Worm (Caenorhabditis elegans) whole organism, late embryonic: ENCODE measurements around the gene B0545.4.

Experiments used
- C08G9.2 ChIP-seq: sonication (generic microtip); optimal IDR thresholded peaks from 2 replicates; lab custom pipeline; 2016; ENCODE audit warnings: mild to moderate bottlenecking, missing genetic modification characterization, moderate library complexity, missing compliant biosample characterization
- F13H6.1 ChIP-seq: sonication (generic microtip); optimal IDR thresholded peaks from 2 replicates; lab custom pipeline; 2016; ENCODE audit warnings: missing genetic modification characterization, missing compliant biosample characterization
- K09A11.1 ChIP-seq: sonication (generic microtip); optimal IDR thresholded peaks from 2 replicates; lab custom pipeline; 2017; ENCODE audit warnings: antibody characterized with exemption, mild to moderate bottlenecking, missing genetic modification characterization, missing compliant biosample characterization; ENCODE audit not compliant: insufficient read depth
- T23F11.4 ChIP-seq: fragments of 200-800 bp; sonication (Bioruptor generic); optimal IDR thresholded peaks from 2 replicates; lab custom pipeline; 2018; ENCODE audit warnings: mild to moderate bottlenecking, missing genetic modification characterization, missing compliant biosample characterization
- ahr-1 ChIP-seq: sonication (generic microtip); optimal IDR thresholded peaks from 2 replicates; lab custom pipeline; 2016; ENCODE audit warnings: missing genetic modification characterization, missing compliant biosample characterization
- ama-1 ChIP-seq: fragments of 150-350 bp; optimal IDR thresholded peaks from 2 replicates; lab custom pipeline; 2014
- ceh-14 ChIP-seq: sonication (generic microtip); optimal IDR thresholded peaks from 2 replicates; lab custom pipeline; 2016; ENCODE audit warnings: missing genotype, missing genetic modification characterization, missing compliant biosample characterization
- ceh-24 ChIP-seq: sonication (generic microtip); optimal IDR thresholded peaks from 2 replicates; lab custom pipeline; 2016; ENCODE audit warnings: mild to moderate bottlenecking, missing genetic modification characterization, missing compliant biosample characterization
- ceh-30 ChIP-seq: fragments of 150-350 bp; optimal IDR thresholded peaks from 2 replicates; lab custom pipeline; 2014; ENCODE audit warnings: missing biosample characterization, missing genetic modification characterization
- ceh-34 ChIP-seq: sonication (generic microtip); optimal IDR thresholded peaks from 2 replicates; lab custom pipeline; 2016; ENCODE audit warnings: mild to moderate bottlenecking, missing genetic modification characterization, missing compliant biosample characterization
- ceh-45 ChIP-seq: fragments of 200-800 bp; sonication (Bioruptor generic); IDR thresholded peaks from 2 replicates; pipeline ENCODE4 v1.3.6; 2022; ENCODE audit warnings: missing genetic modification reagents, missing genetic modification characterization, missing compliant biosample characterization
- ceh-48 ChIP-seq: sonication (generic microtip); optimal IDR thresholded peaks from 2 replicates; lab custom pipeline; 2016; ENCODE audit warnings: missing genetic modification characterization, inconsistent platforms, missing compliant biosample characterization
- ceh-9 ChIP-seq: sonication (generic microtip); optimal IDR thresholded peaks from 2 replicates; lab custom pipeline; 2016; ENCODE audit warnings: mild to moderate bottlenecking, missing genetic modification characterization, inconsistent platforms, missing compliant biosample characterization
- che-1 ChIP-seq: sonication (generic microtip); optimal IDR thresholded peaks from 2 replicates; lab custom pipeline; 2016; ENCODE audit warnings: mild to moderate bottlenecking, missing genetic modification characterization, missing compliant biosample characterization
- dmd-4 ChIP-seq: sonication (generic microtip); optimal IDR thresholded peaks from 2 replicates; lab custom pipeline; 2016; ENCODE audit warnings: borderline replicate concordance, missing genetic modification characterization, missing compliant biosample characterization
- ets-4 ChIP-seq: sonication (generic microtip); optimal IDR thresholded peaks from 2 replicates; lab custom pipeline; 2016; ENCODE audit warnings: missing genetic modification characterization, missing compliant biosample characterization
- eyg-1 ChIP-seq: sonication (generic microtip); optimal IDR thresholded peaks from 2 replicates; lab custom pipeline; 2016; ENCODE audit warnings: missing genotype, missing genetic modification characterization, missing compliant biosample characterization
- fax-1 ChIP-seq: sonication (generic microtip); optimal IDR thresholded peaks from 2 replicates; lab custom pipeline; 2016; ENCODE audit warnings: missing genotype, missing genetic modification characterization, missing compliant biosample characterization
- fkh-6 ChIP-seq: sonication (generic microtip); optimal IDR thresholded peaks from 2 replicates; lab custom pipeline; 2016; ENCODE audit warnings: missing genetic modification characterization, missing compliant biosample characterization
- madf-2 ChIP-seq: sonication (generic microtip); optimal IDR thresholded peaks from 2 replicates; lab custom pipeline; 2017; ENCODE audit warnings: missing genetic modification characterization, missing compliant biosample characterization
- mec-3 ChIP-seq: sonication (generic microtip); optimal IDR thresholded peaks from 2 replicates; lab custom pipeline; 2016; ENCODE audit warnings: borderline replicate concordance, missing genetic modification characterization, missing compliant biosample characterization
- nfya-1 ChIP-seq: sonication (generic microtip); optimal IDR thresholded peaks from 2 replicates; lab custom pipeline; 2017; ENCODE audit warnings: missing genetic modification characterization, mild to moderate bottlenecking, missing compliant biosample characterization, antibody characterized with exemption, moderate library complexity
- nhr-232 ChIP-seq: sonication (generic microtip); optimal IDR thresholded peaks from 2 replicates; lab custom pipeline; 2016; ENCODE audit warnings: missing genetic modification characterization, missing compliant biosample characterization
- pag-3 ChIP-seq: sonication (generic microtip); optimal IDR thresholded peaks from 2 replicates; lab custom pipeline; 2016; ENCODE audit warnings: missing compliant biosample characterization, missing genetic modification characterization, borderline replicate concordance
- pat-9 ChIP-seq: fragments of 200-800 bp; sonication (Bioruptor generic); optimal IDR thresholded peaks from 2 replicates; lab custom pipeline; 2018; ENCODE audit warnings: mild to moderate bottlenecking, missing genetic modification characterization, moderate library complexity, missing compliant biosample characterization
- pax-1 ChIP-seq: fragments of 150-350 bp; optimal IDR thresholded peaks from 2 replicates; lab custom pipeline; 2014; ENCODE audit warnings: missing biosample characterization, missing genetic modification characterization
- pha-2 ChIP-seq: sonication (generic microtip); optimal IDR thresholded peaks from 2 replicates; lab custom pipeline; 2017; ENCODE audit warnings: mild to moderate bottlenecking, missing genetic modification characterization, missing compliant biosample characterization
- pha-4 ChIP-seq: fragments of 150-350 bp; optimal IDR thresholded peaks from 2 replicates; lab custom pipeline; 2018; ENCODE audit warnings: missing biosample characterization, missing genetic modification reagents, missing genetic modification characterization
- pqm-1 ChIP-seq: sonication (generic microtip); optimal IDR thresholded peaks from 2 replicates; lab custom pipeline; 2016; ENCODE audit warnings: missing genetic modification characterization, missing compliant biosample characterization
- ref-2 ChIP-seq: sonication (generic microtip); optimal IDR thresholded peaks from 2 replicates; lab custom pipeline; 2016; ENCODE audit warnings: missing genetic modification characterization, missing compliant biosample characterization
- rnt-1 ChIP-seq: sonication (generic microtip); optimal IDR thresholded peaks from 2 replicates; lab custom pipeline; 2016; ENCODE audit warnings: missing genetic modification characterization, missing compliant biosample characterization
- tbx-2 ChIP-seq: sonication (generic microtip); optimal IDR thresholded peaks from 2 replicates; lab custom pipeline; 2016; ENCODE audit warnings: missing genetic modification characterization, missing compliant biosample characterization
- tbx-7 ChIP-seq: sonication (generic microtip); optimal IDR thresholded peaks from 2 replicates; lab custom pipeline; 2016; ENCODE audit warnings: missing genotype, missing genetic modification characterization, missing compliant biosample characterization
- ttx-3 ChIP-seq: sonication (generic microtip); optimal IDR thresholded peaks from 2 replicates; lab custom pipeline; 2016; ENCODE audit warnings: missing genetic modification reagents, missing genetic modification characterization, missing compliant biosample characterization
- unc-42 ChIP-seq: sonication (generic microtip); optimal IDR thresholded peaks from 2 replicates; lab custom pipeline; 2016; ENCODE audit warnings: missing genotype, missing genetic modification characterization, missing compliant biosample characterization
- unc-55 ChIP-seq: sonication (generic microtip); optimal IDR thresholded peaks from 2 replicates; lab custom pipeline; 2017; ENCODE audit warnings: missing biosample characterization, missing genetic modification reagents, missing genetic modification characterization
- zip-5 ChIP-seq: sonication (generic microtip); optimal IDR thresholded peaks from 2 replicates; lab custom pipeline; 2016; ENCODE audit warnings: missing genetic modification characterization, missing compliant biosample characterization

The B0545.4 gene

ce11 chrIV:86744-87143 is 22.5 kb downstream of the B0545.4 start:
- TF ChIP-seq ceh-14 (tag; lab: Kevin White, UChicago): no peak
- TF ChIP-seq zip-5 (tag; lab: Kevin White, UChicago): no peak
- no peak for TF ChIP-seq mec-3
- no peak for TF ChIP-seq F13H6.1 (tag; lab: Kevin White, UChicago)
- no peak for TF ChIP-seq fkh-6 (tag; lab: Kevin White, UChicago)
- TF ChIP-seq ceh-45: no peak
- TF ChIP-seq pha-2 (tag; lab: Kevin White, UChicago): no peak
- TF ChIP-seq ceh-9 (tag; lab: Kevin White, UChicago): no peak
- no peak for TF ChIP-seq ref-2 (tag; lab: Kevin White, UChicago)
- TF ChIP-seq ceh-34 (tag; lab: Kevin White, UChicago): no peak
- TF ChIP-seq che-1 (tag; lab: Kevin White, UChicago): no peak

- no peak for TF ChIP-seq tbx-7 (tag; lab: Kevin White, UChicago)
- no peak for TF ChIP-seq pat-9 (tag; lab: Kevin White, UChicago)
- TF ChIP-seq che-1 (tag; lab: Kevin White, UChicago): no peak
- no peak for TF ChIP-seq pax-1
- no peak for TF ChIP-seq C08G9.2 (tag; lab: Kevin White, UChicago)
- no peak for TF ChIP-seq fax-1 (tag; lab: Kevin White, UChicago)
- TF ChIP-seq pha-4 (tag; lab: Kevin White, UChicago): no peak
- no peak for TF ChIP-seq ceh-24
- no peak for TF ChIP-seq ttx-3
- no peak for TF ChIP-seq unc-55 (GFP tag; lab: Kevin White, UChicago)
- no peak for TF ChIP-seq ceh-9 (tag; lab: Kevin White, UChicago)
- TF ChIP-seq nhr-232 (tag; lab: Kevin White, UChicago): no peak
Observed at ce11 chrIV:82309-82708, 26.9 kb downstream of the B0545.4 start.

DNA sequence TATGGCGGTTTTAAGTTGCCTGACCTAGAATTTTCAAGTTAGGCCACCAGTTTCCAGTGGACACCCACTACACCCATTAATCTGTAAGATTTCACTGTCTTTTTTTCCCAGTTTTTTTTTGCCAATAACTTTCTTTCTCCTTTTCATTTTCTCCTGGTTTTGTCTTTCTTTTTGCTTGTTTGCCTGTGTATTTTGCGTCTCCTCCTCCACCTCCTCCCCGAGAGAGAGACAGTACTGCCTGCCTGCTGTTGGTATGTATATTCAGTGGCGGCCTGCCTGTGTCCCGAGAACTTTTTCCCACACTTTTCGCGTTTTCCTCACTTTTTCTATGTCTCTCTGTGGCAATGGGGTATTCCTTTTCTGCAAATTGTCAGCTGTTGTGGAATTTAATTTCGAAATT is 27.8 kb downstream of the B0545.4 start:
- TF ChIP-seq zip-5 (tag; lab: Kevin White, UChicago): no peak
- no peak for TF ChIP-seq madf-2 (tag; lab: Kevin White, UChicago)
- no peak for TF ChIP-seq nfya-1 (tag; lab: Kevin White, UChicago)
- TF ChIP-seq pax-1: no peak
- no peak for TF ChIP-seq ceh-48 (tag; lab: Kevin White, UChicago)
- TF ChIP-seq ahr-1 (tag; lab: Kevin White, UChicago): no peak
- TF ChIP-seq pqm-1 (tag; lab: Kevin White, UChicago): no peak
- no peak for TF ChIP-seq tbx-2 (tag; lab: Kevin White, UChicago)

ce11 chrIV:80943-81342 is 28.3 kb downstream of the B0545.4 start:
- no peak for TF ChIP-seq pha-4 (tag; lab: Kevin White, UChicago)
- no peak for TF ChIP-seq ref-2 (tag; lab: Kevin White, UChicago)
- TF ChIP-seq unc-42: no peak
- TF ChIP-seq pag-3 (tag; lab: Kevin White, UChicago): no peak
- TF ChIP-seq eyg-1 (tag; lab: Kevin White, UChicago): no peak
- TF ChIP-seq K09A11.1 (tag; lab: Kevin White, UChicago): no peak
- no peak for TF ChIP-seq dmd-4 (tag; lab: Kevin White, UChicago)
- no peak for TF ChIP-seq ets-4 (tag; lab: Kevin White, UChicago)
- TF ChIP-seq ceh-24: no peak
- TF ChIP-seq ceh-30 (tag; lab: Kevin White, UChicago): no peak
- no peak for TF ChIP-seq rnt-1 (tag; lab: Kevin White, UChicago)
- no peak for TF ChIP-seq T23F11.4
- TF ChIP-seq fkh-6 (tag; lab: Kevin White, UChicago): no peak
- no peak for TF ChIP-seq ama-1
